Fruit fly (Drosophila melanogaster) whole organism, embryonic: ENCODE measurements around the gene CG10993.

ENCODE experiments used
- Abd-B ChIP-seq: fragments of 200-800 bp; sonication (Bioruptor generic); optimal IDR thresholded peaks from 2 replicates; lab custom pipeline; 2018; ENCODE audit warnings: missing biosample characterization, mild to moderate bottlenecking, missing genetic modification characterization, moderate library complexity
- CG10147 ChIP-seq: fragments of 200-800 bp; sonication (Bioruptor generic); optimal IDR thresholded peaks from 2 replicates; lab custom pipeline; 2019; ENCODE audit warnings: missing biosample characterization, mild to moderate bottlenecking, missing genetic modification characterization, moderate library complexity
- CG11695 ChIP-seq: fragments of 200-800 bp; sonication (Bioruptor generic); IDR thresholded peaks from 3 replicates; pipeline ENCODE4 v1.3.6; 2022; ENCODE audit warnings: missing biosample characterization, missing genetic modification characterization
- CG12744 ChIP-seq: fragments of 200-800 bp; sonication (Bioruptor generic); optimal IDR thresholded peaks from 2 replicates; lab custom pipeline; 2016; ENCODE audit warnings: missing biosample characterization, missing genetic modification characterization
- CG14710 ChIP-seq: fragments of 200-800 bp; sonication (Bioruptor generic); optimal IDR thresholded peaks from 3 replicates; lab custom pipeline; 2019; ENCODE audit warnings: missing biosample characterization, mild to moderate bottlenecking, missing genetic modification characterization, moderate library complexity
- CG15011 ChIP-seq: fragments of 200-800 bp; sonication (Bioruptor generic); optimal IDR thresholded peaks from 3 replicates; lab custom pipeline; 2018; ENCODE audit warnings: missing biosample characterization, mild to moderate bottlenecking, missing genetic modification characterization
- CG1792 ChIP-seq: fragments of 200-800 bp; sonication (Bioruptor generic); optimal IDR thresholded peaks from 2 replicates; lab custom pipeline; 2016; ENCODE audit warnings: missing biosample characterization, missing genetic modification characterization
- CG18262 ChIP-seq: fragments of 200-800 bp; optimal IDR thresholded peaks from 3 replicates; lab custom pipeline; 2019; ENCODE audit warnings: missing biosample characterization, mild to moderate bottlenecking, missing genetic modification characterization, moderate library complexity
- CG32767 ChIP-seq: fragments of 200-800 bp; sonication (Bioruptor generic); IDR thresholded peaks from 2 replicates; pipeline ENCODE4 v1.3.6; 2022; ENCODE audit warnings: missing biosample characterization, missing genetic modification characterization
- CG6654 ChIP-seq: fragments of 200-800 bp; sonication (Bioruptor generic); optimal IDR thresholded peaks from 2 replicates; lab custom pipeline; 2017; ENCODE audit warnings: missing biosample characterization, mild to moderate bottlenecking, missing genetic modification characterization
- CG6813 ChIP-seq: fragments of 200-800 bp; sonication (Bioruptor generic); optimal IDR thresholded peaks from 2 replicates; lab custom pipeline; 2017; ENCODE audit warnings: missing biosample characterization, missing genetic modification characterization, mild to moderate bottlenecking, moderate library complexity, missing genetic modification reagents
- CG7357 ChIP-seq: fragments of 200-800 bp; sonication (Bioruptor generic); IDR thresholded peaks from 3 replicates; pipeline ENCODE4 v1.3.6; 2022; ENCODE audit warnings: missing biosample characterization, missing genetic modification characterization
- CG7963 ChIP-seq: fragments of 200-800 bp; sonication (Bioruptor generic); IDR thresholded peaks from 3 replicates; pipeline ENCODE4 v1.3.6; 2022; ENCODE audit warnings: missing biosample characterization, missing genetic modification characterization; ENCODE audit not compliant: partially characterized antibody
- CG7987 ChIP-seq: fragments of 200-800 bp; sonication (Bioruptor generic); optimal IDR thresholded peaks from 2 replicates; lab custom pipeline; 2018; ENCODE audit warnings: missing biosample characterization, mild to moderate bottlenecking, missing genetic modification characterization, moderate library complexity
- CG8281 ChIP-seq: fragments of 200-800 bp; sonication (Bioruptor generic); optimal IDR thresholded peaks from 2 replicates; lab custom pipeline; 2018; ENCODE audit warnings: missing biosample characterization, mild to moderate bottlenecking, missing genetic modification characterization, moderate library complexity
- CG9215 ChIP-seq: fragments of 200-800 bp; sonication (Bioruptor generic); IDR thresholded peaks from 2 replicates; pipeline ENCODE4 v1.3.6; 2022; ENCODE audit warnings: missing biosample characterization, missing genetic modification characterization
- Dfd ChIP-seq, 2 experiments: fragments of >200 bp; optimal IDR thresholded peaks; 2 replicates each; lab custom pipeline; 2017; ENCODE audit warnings: missing biosample characterization in 2 of 2, missing genetic modification characterization in 2 of 2
- Dip3 ChIP-seq: fragments of 200-800 bp; sonication (Bioruptor generic); optimal IDR thresholded peaks from 3 replicates; lab custom pipeline; 2016; ENCODE audit warnings: missing biosample characterization, missing genetic modification characterization
- Drgx ChIP-seq: fragments of 200-800 bp; sonication (Bioruptor generic); IDR thresholded peaks from 2 replicates; pipeline ENCODE4 v1.3.6; 2022; ENCODE audit warnings: missing biosample characterization, missing genetic modification characterization
- Hr39 ChIP-seq: fragments of >200 bp; optimal IDR thresholded peaks from 2 replicates; lab custom pipeline; 2017
- Mad ChIP-seq: fragments of 200-800 bp; sonication (Bioruptor generic); optimal IDR thresholded peaks from 2 replicates; lab custom pipeline; 2016; ENCODE audit warnings: missing biosample characterization, missing genetic modification characterization
- Mrtf ChIP-seq: fragments of 200-800 bp; sonication (Bioruptor generic); IDR thresholded peaks from 3 replicates; pipeline ENCODE4 v1.3.6; 2022; ENCODE audit warnings: missing biosample characterization, missing genetic modification characterization
- Oaz ChIP-seq: fragments of 200-800 bp; sonication (Bioruptor generic); IDR thresholded peaks from 2 replicates; pipeline ENCODE4 v1.3.6; 2022; ENCODE audit warnings: missing biosample characterization, missing genetic modification characterization
- Tbp ChIP-seq: fragments of >200 bp; optimal IDR thresholded peaks from 2 replicates; lab custom pipeline; 2018; ENCODE audit warnings: missing biosample characterization, missing genetic modification characterization
- ab ChIP-seq: fragments of 200-800 bp; sonication (Bioruptor generic); optimal IDR thresholded peaks from 2 replicates; lab custom pipeline; 2016; ENCODE audit warnings: missing biosample characterization, missing genetic modification characterization
- abd-A ChIP-seq: fragments of 200-800 bp; sonication (Bioruptor generic); optimal IDR thresholded peaks from 3 replicates; lab custom pipeline; 2019; ENCODE audit warnings: missing biosample characterization, mild to moderate bottlenecking, missing genetic modification characterization, moderate library complexity
- ac ChIP-seq: fragments of 200-800 bp; sonication (Bioruptor generic); optimal IDR thresholded peaks from 3 replicates; lab custom pipeline; 2017; ENCODE audit warnings: missing biosample characterization, mild to moderate bottlenecking, missing genetic modification characterization
- bab2 ChIP-seq: fragments of 200-800 bp; sonication (Bioruptor generic); optimal IDR thresholded peaks from 2 replicates; lab custom pipeline; 2016; ENCODE audit warnings: missing biosample characterization, missing genetic modification characterization
- chm ChIP-seq: fragments of 200-800 bp; sonication (Bioruptor generic); IDR thresholded peaks from 2 replicates; pipeline ENCODE4 v1.3.6; 2022; ENCODE audit warnings: missing biosample characterization, missing genetic modification characterization
- corto ChIP-seq: fragments of 200-800 bp; sonication (Bioruptor generic); optimal IDR thresholded peaks from 2 replicates; lab custom pipeline; 2016; ENCODE audit warnings: missing biosample characterization, mild to moderate bottlenecking, missing genetic modification characterization, moderate library complexity
- fd96Cb ChIP-seq: fragments of 200-800 bp; sonication (Bioruptor generic); optimal IDR thresholded peaks from 2 replicates; lab custom pipeline; 2018; ENCODE audit warnings: missing biosample characterization, mild to moderate bottlenecking, missing genetic modification characterization, moderate library complexity
- grau ChIP-seq: fragments of 200-800 bp; optimal IDR thresholded peaks from 3 replicates; lab custom pipeline; 2019; ENCODE audit warnings: missing biosample characterization, mild to moderate bottlenecking, missing genetic modification characterization, moderate library complexity
- gro ChIP-seq: fragments of 200-800 bp; sonication (Bioruptor generic); optimal IDR thresholded peaks from 2 replicates; lab custom pipeline; 2016; ENCODE audit warnings: missing biosample characterization, missing genetic modification characterization
- knrl ChIP-seq: fragments of 200-800 bp; sonication (Bioruptor generic); IDR thresholded peaks from 3 replicates; pipeline ENCODE4 v1.3.6; 2022; ENCODE audit warnings: missing biosample characterization, missing genetic modification characterization; ENCODE audit not compliant: partially characterized antibody
- org-1 ChIP-seq: fragments of 200-800 bp; sonication (Bioruptor generic); optimal IDR thresholded peaks from 2 replicates; lab custom pipeline; 2017; ENCODE audit warnings: missing biosample characterization, missing genetic modification characterization
- pan ChIP-seq, 4 experiments: fragments of >200 bp in 3 of 4; fragments of 200-800 bp in 1 of 4; sonication (Bioruptor generic) in 1 of 4; optimal IDR thresholded peaks in 3 of 4; IDR thresholded peaks in 1 of 4; 2 replicates each; pipeline versions ENCODE4 v1.3.6 to Lab custom; 2017 to 2022; ENCODE audit warnings: missing biosample characterization in 2 of 4, missing genetic modification characterization in 2 of 4, mixed read lengths in 1 of 4
- pb ChIP-seq: fragments of 200-800 bp; sonication (Bioruptor generic); optimal IDR thresholded peaks from 3 replicates; lab custom pipeline; 2016; ENCODE audit warnings: missing biosample characterization, missing genetic modification characterization
- prd ChIP-seq, 3 experiments: fragments of >200 bp in 2 of 3; fragments of 200-800 bp in 1 of 3; sonication (Bioruptor generic) in 1 of 3; optimal IDR thresholded peaks in 2 of 3; IDR thresholded peaks in 1 of 3; 2 replicates in 2 of 3; 3 replicates in 1 of 3; pipeline versions ENCODE4 v1.3.6 to Lab custom; 2017 to 2022; ENCODE audit warnings: missing biosample characterization in 1 of 3, missing genetic modification characterization in 1 of 3
- pros ChIP-seq: fragments of 200-800 bp; sonication (Bioruptor generic); optimal IDR thresholded peaks from 3 replicates; lab custom pipeline; 2019; ENCODE audit warnings: missing biosample characterization, mild to moderate bottlenecking, missing genetic modification characterization, moderate library complexity
- ro ChIP-seq: fragments of 200-800 bp; sonication (Bioruptor generic); IDR thresholded peaks from 2 replicates; pipeline ENCODE4 v1.3.6; 2022; ENCODE audit warnings: missing biosample characterization, missing genetic modification characterization
- sens ChIP-seq: fragments of 200-800 bp; sonication (Bioruptor generic); peaks from one replicate; lab custom pipeline; 2016; ENCODE audit warnings: missing biosample characterization, missing genetic modification characterization
- seq ChIP-seq: fragments of 200-800 bp; sonication (Bioruptor generic); IDR thresholded peaks from 2 replicates; pipeline ENCODE4 v1.3.6; 2022; ENCODE audit warnings: missing biosample characterization, missing genetic modification characterization
- shn ChIP-seq: fragments of 200-800 bp; sonication (Bioruptor generic); optimal IDR thresholded peaks from 3 replicates; lab custom pipeline; 2016; ENCODE audit warnings: missing biosample characterization, missing genetic modification characterization
- sima ChIP-seq: fragments of 200-800 bp; sonication (Bioruptor generic); optimal IDR thresholded peaks from 2 replicates; lab custom pipeline; 2016; ENCODE audit warnings: missing biosample characterization, missing genetic modification characterization
- so ChIP-seq: fragments of 200-800 bp; sonication (Bioruptor generic); IDR thresholded peaks from 3 replicates; pipeline ENCODE4 v1.3.6; 2022; ENCODE audit warnings: missing biosample characterization, missing genetic modification characterization
- sob ChIP-seq: fragments of 200-800 bp; sonication (Bioruptor generic); IDR thresholded peaks from 2 replicates; pipeline ENCODE4 v1.3.6; 2022; ENCODE audit warnings: missing biosample characterization, missing genetic modification characterization
- sr ChIP-seq: fragments of 200-800 bp; sonication (Bioruptor generic); IDR thresholded peaks from 3 replicates; pipeline ENCODE4 v1.3.6; 2022; ENCODE audit warnings: missing biosample characterization, missing genetic modification characterization
- stwl ChIP-seq: fragments of 200-800 bp; sonication (Bioruptor generic); optimal IDR thresholded peaks from 3 replicates; lab custom pipeline; 2018; ENCODE audit warnings: missing biosample characterization, mild to moderate bottlenecking, missing genetic modification characterization, moderate library complexity
- unpg ChIP-seq: fragments of 200-800 bp; sonication (Bioruptor generic); optimal IDR thresholded peaks from 3 replicates; lab custom pipeline; 2018; ENCODE audit warnings: missing biosample characterization, mild to moderate bottlenecking, missing genetic modification characterization, moderate library complexity
- vnd ChIP-seq: fragments of 200-800 bp; sonication (Bioruptor generic); IDR thresholded peaks from 3 replicates; pipeline ENCODE4 v1.3.6; 2022; ENCODE audit warnings: missing biosample characterization, missing genetic modification characterization; ENCODE audit not compliant: partially characterized antibody

The CG10993 gene

dm6 chrX:13762372-13762883 lies 28.5 kb downstream of the CG10993 start, which contains the start of gene rdgB (continued):
- TF ChIP-seq fd96Cb (tag; lab: Kevin White, UChicago) (peak; percentile 82), CG14710 (tag; lab: Kevin White, UChicago) (peak; percentile 70), Dip3 (GFP tag; lab: Kevin White, UChicago) (peak; percentile 42), stwl (tag; lab: Kevin White, UChicago) (no peak), grau (tag; lab: Kevin White, UChicago) (peak; percentile 86), Dfd (GFP tag; optimal IDR thresholded peaks at IDR 0.05; lab: Kevin White, UChicago) (no peak), CG1792 (GFP tag; lab: Kevin White, UChicago) (no peak), CG32767 (GFP tag; lab: Robert Waterston, UW) (0 out of 2 replicates have a peak, but pooled peaks have one; percentile 60), ro (no peak), CG9215 (peak; percentile 81), CG7963 (GFP tag; lab: Robert Waterston, UW) (no peak), pros (GFP tag; lab: Kevin White, UChicago) (no peak), CG11695 (GFP tag; lab: Robert Waterston, UW) (peak; percentile 30; the same call in 1 of the 3 replicates), gro (GFP tag; lab: Kevin White, UChicago) (peak; percentile 23), Mrtf (GFP tag; lab: Robert Waterston, UW) (peak; percentile 46; the same call in 2 of the 3 replicates), Mad (GFP tag; lab: Kevin White, UChicago) (peak; percentile 62), shn (GFP tag; lab: Kevin White, UChicago) (no peak), abd-A (peak; percentile 78), CG6654 (GFP tag; lab: Kevin White, UChicago) (peak; percentile 50), ac (GFP tag; lab: Kevin White, UChicago) (no peak), sob (peak; percentile 83), ab (peak; percentile 7), CG6813 (GFP tag; lab: Kevin White, UChicago) (peak; percentile 50), so (GFP tag; lab: Robert Waterston, UW) (peak; percentile 62; the same call in 2 of the 3 replicates), CG10147 (peak; percentile 78), unpg (GFP tag; lab: Kevin White, UChicago) (peak; percentile 65), Abd-B (GFP tag; lab: Kevin White, UChicago) (peak; percentile 84), Tbp (GFP tag; lab: Kevin White, UChicago) (no peak), CG7987 (GFP tag; lab: Kevin White, UChicago) (no peak), sens (GFP tag; lab: Kevin White, UChicago) (peak; percentile 65), corto (GFP tag; lab: Kevin White, UChicago) (no peak), CG18262 (tag; lab: Kevin White, UChicago) (peak; percentile 83), chm (GFP tag; lab: Robert Waterston, UW) (peak; percentile 56), vnd (GFP tag; lab: Robert Waterston, UW) (no peak), pan (optimal IDR thresholded peaks at IDR 0.05; lab: Kevin White, UChicago) (no peak), pan (GFP tag; optimal IDR thresholded peaks at IDR 0.05 in 1 of 2, IDR thresholded peaks at IDR 0.05 in 1 of 2) (peak in 1 of 2 experiments; percentile 66), CG15011 (GFP tag; lab: Kevin White, UChicago) (peak; percentile 78), Drgx (GFP tag; lab: Robert Waterston, UW) (peak; percentile 71), CG7357 (GFP tag; lab: Robert Waterston, UW) (peak; percentile 60; the same call in 2 of the 3 replicates), sr (GFP tag; lab: Robert Waterston, UW) (no peak), sima (no peak), bab2 (GFP tag; lab: Kevin White, UChicago) (peak; percentile 37), CG8281 (peak; percentile 51), knrl (GFP tag; lab: Robert Waterston, UW) (no peak; the same call in 2 of the 3 replicates), prd (optimal IDR thresholded peaks at IDR 0.05; lab: Kevin White, UChicago) (no peak), prd (GFP tag; IDR thresholded peaks at IDR 0.05; lab: Robert Waterston, UW) (peak; percentile 72), Hr39 (no peak), org-1 (GFP tag; lab: Kevin White, UChicago) (peak; percentile 50), CG12744 (peak; percentile 27), Oaz (GFP tag; lab: Robert Waterston, UW) (peak; percentile 45; the same call in 1 of the 2 replicates), pb (no peak), seq (GFP tag; lab: Robert Waterston, UW) (peak; percentile 33; the same call in 1 of the 2 replicates)
